Worm (Caenorhabditis elegans) whole organism, late embryonic: ENCODE measurements around the gene C48B4.12.

ENCODE experiments used
- F13H6.1 ChIP-seq: sonication (generic microtip); optimal IDR thresholded peaks from 2 replicates; lab custom pipeline; 2016; ENCODE audit warnings: missing genetic modification characterization, missing compliant biosample characterization
- T23F11.4 ChIP-seq: fragments of 200-800 bp; sonication (Bioruptor generic); optimal IDR thresholded peaks from 2 replicates; lab custom pipeline; 2018; ENCODE audit warnings: mild to moderate bottlenecking, missing genetic modification characterization, missing compliant biosample characterization
- Y22D7AL.16 ChIP-seq: sonication (generic microtip); optimal IDR thresholded peaks from 2 replicates; lab custom pipeline; 2016; ENCODE audit warnings: missing genetic modification characterization, missing compliant biosample characterization
- ama-1 ChIP-seq: fragments of 150-350 bp; optimal IDR thresholded peaks from 2 replicates; lab custom pipeline; 2014
- ceh-18 ChIP-seq: sonication (generic microtip); optimal IDR thresholded peaks from 2 replicates; lab custom pipeline; 2016; ENCODE audit warnings: missing genetic modification characterization, missing compliant biosample characterization
- ceh-9 ChIP-seq: sonication (generic microtip); optimal IDR thresholded peaks from 2 replicates; lab custom pipeline; 2016; ENCODE audit warnings: mild to moderate bottlenecking, missing genetic modification characterization, inconsistent platforms, missing compliant biosample characterization
- dmd-4 ChIP-seq: sonication (generic microtip); optimal IDR thresholded peaks from 2 replicates; lab custom pipeline; 2016; ENCODE audit warnings: borderline replicate concordance, missing genetic modification characterization, missing compliant biosample characterization
- elt-4 ChIP-seq: sonication (generic microtip); optimal IDR thresholded peaks from 2 replicates; lab custom pipeline; 2016; ENCODE audit warnings: missing genetic modification characterization, missing compliant biosample characterization
- fkh-10 ChIP-seq: fragments of 150-350 bp; optimal IDR thresholded peaks from 2 replicates; lab custom pipeline; 2014; ENCODE audit warnings: missing biosample characterization, missing genetic modification reagents, missing genetic modification characterization
- pha-4 ChIP-seq: fragments of 150-350 bp; optimal IDR thresholded peaks from 2 replicates; lab custom pipeline; 2018; ENCODE audit warnings: missing biosample characterization, missing genetic modification reagents, missing genetic modification characterization
- rnt-1 ChIP-seq: sonication (generic microtip); optimal IDR thresholded peaks from 2 replicates; lab custom pipeline; 2016; ENCODE audit warnings: missing genetic modification characterization, missing compliant biosample characterization

ce11 chrIII:9600645-9601044, 3.5 kb downstream of the C48B4.12 start, which contains the start of gene F58A4.2:
- TF ChIP-seq fkh-10 (GFP tag; lab: Kevin White, UChicago): no peak
- no peak for TF ChIP-seq pha-4 (tag; lab: Kevin White, UChicago)
- no peak for TF ChIP-seq dmd-4 (tag; lab: Kevin White, UChicago)
- no peak for TF ChIP-seq Y22D7AL.16 (tag; lab: Kevin White, UChicago)
- TF ChIP-seq T23F11.4 (GFP tag; lab: Kevin White, UChicago): no peak
- no peak for TF ChIP-seq ceh-9
- TF ChIP-seq rnt-1 (tag; lab: Kevin White, UChicago): no peak
- no peak for TF ChIP-seq F13H6.1 (tag; lab: Kevin White, UChicago)
- no peak for TF ChIP-seq ceh-18 (tag; lab: Kevin White, UChicago)
- TF ChIP-seq ama-1 (lab: Kevin White, UChicago): no peak
- no peak for TF ChIP-seq elt-4 (tag; lab: Kevin White, UChicago)
